Worm (Caenorhabditis elegans) whole organism, L3 larva: ENCODE results near the gene C36A4.10.

ENCODE experiments used
- R02D3.7 ChIP-seq: fragments of 150-350 bp; optimal IDR thresholded peaks from 2 replicates; lab custom pipeline; 2014; ENCODE audit warnings: missing biosample characterization, missing genetic modification characterization
- ZK546.5 ChIP-seq: sonication (generic microtip); optimal IDR thresholded peaks from 2 replicates; lab custom pipeline; 2017; ENCODE audit warnings: missing biosample characterization, missing genetic modification characterization
- ama-1 ChIP-seq: fragments of 150-350 bp; optimal IDR thresholded peaks from 2 replicates; lab custom pipeline; 2018
- ceh-82 ChIP-seq: fragments of 150-350 bp; optimal IDR thresholded peaks from 2 replicates; lab custom pipeline; 2014; ENCODE audit warnings: missing biosample characterization, missing genetic modification characterization
- elt-3 ChIP-seq, 3 experiments: fragments of 150-350 bp in 1 of 3; sonication (generic microtip) in 2 of 3; optimal IDR thresholded peaks; 2 replicates in 2 of 3; 4 replicates in 1 of 3; lab custom pipeline; 2014 to 2017; ENCODE audit warnings: missing biosample characterization in 3 of 3, missing genetic modification characterization in 3 of 3
- mdl-1 ChIP-seq: fragments of 150-350 bp; optimal IDR thresholded peaks from 2 replicates; lab custom pipeline; 2014; ENCODE audit warnings: missing biosample characterization, missing genetic modification characterization
- nhr-11 ChIP-seq: fragments of 150-350 bp; optimal IDR thresholded peaks from 2 replicates; lab custom pipeline; 2014; ENCODE audit warnings: missing biosample characterization, missing genetic modification characterization
- nhr-23 ChIP-seq: fragments of 150-350 bp; optimal IDR thresholded peaks from 2 replicates; lab custom pipeline; 2014; ENCODE audit warnings: missing biosample characterization, missing genetic modification reagents, missing genetic modification characterization
- sea-2 ChIP-seq: fragments of 150-350 bp; sonication (generic microtip); optimal IDR thresholded peaks from 4 replicates; lab custom pipeline; 2014; ENCODE audit warnings: missing biosample characterization, missing genetic modification reagents, missing genetic modification characterization
- zag-1 ChIP-seq: fragments of 150-350 bp; optimal IDR thresholded peaks from 2 replicates; lab custom pipeline; 2014; ENCODE audit warnings: missing biosample characterization, missing genetic modification characterization

DNA sequence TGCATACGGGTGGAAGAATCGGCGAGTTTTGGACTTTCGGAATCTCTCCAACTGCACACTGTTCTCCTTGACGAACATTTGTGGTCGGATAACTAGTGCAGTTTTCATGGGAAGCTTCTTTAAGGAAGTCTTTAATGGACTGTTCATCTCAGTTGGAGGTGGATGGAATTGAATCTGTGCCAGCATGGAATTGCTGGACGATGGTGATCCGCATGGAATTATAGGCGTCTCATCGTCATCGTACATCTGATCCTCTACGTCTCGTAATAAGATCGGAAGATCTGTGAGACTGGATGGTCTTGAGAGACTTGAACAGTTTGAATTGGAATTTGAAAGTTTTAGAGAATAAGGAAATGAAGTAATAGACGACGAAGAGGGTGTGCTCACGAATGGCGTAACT, 41.7 kb upstream of the C36A4.10 start:
- no peak for TF ChIP-seq ZK546.5
- TF ChIP-seq R02D3.7 (tag; lab: Kevin White, UChicago), result no peak
- TF ChIP-seq nhr-11 (tag; lab: Kevin White, UChicago), result no peak
- no peak for TF ChIP-seq elt-3 (tag; optimal IDR thresholded peaks at IDR 0.05; lab: Kevin White, UChicago)
- TF ChIP-seq nhr-23 (tag; lab: Kevin White, UChicago), result no peak
- TF ChIP-seq ama-1, result no peak
- TF ChIP-seq mdl-1 (tag; lab: Kevin White, UChicago), result no peak
- no peak for TF ChIP-seq zag-1 (tag; lab: Kevin White, UChicago)
- no peak for TF ChIP-seq ceh-82 (tag; lab: Kevin White, UChicago)
- TF ChIP-seq sea-2 (GFP tag; lab: Kevin White, UChicago), result no peak
